Worm (Caenorhabditis elegans) whole organism, midembryonic: Measurements from ENCODE around the gene clec-48.

Experiments used
- flt-1 ChIP-seq: fragments of 200-800 bp; sonication (Bioruptor generic); IDR thresholded peaks from 2 replicates; pipeline ENCODE4 v1.3.6; 2022; ENCODE audit warnings: missing genetic modification characterization, missing compliant biosample characterization
- klf-2 ChIP-seq: fragments of 200-800 bp; sonication (Bioruptor generic); conservative IDR thresholded peaks from 2 replicates; pipeline ENCODE4 v1.3.6; 2022; ENCODE audit warnings: missing genetic modification reagents, missing genetic modification characterization, missing compliant biosample characterization
- ref-1 ChIP-seq: fragments of 200-800 bp; sonication (Bioruptor generic); conservative IDR thresholded peaks from 2 replicates; pipeline ENCODE4 v1.3.6; 2022; ENCODE audit warnings: missing genetic modification reagents, missing genetic modification characterization, missing compliant biosample characterization
- tab-1 ChIP-seq: fragments of 200-800 bp; sonication (Bioruptor generic); IDR thresholded peaks from 2 replicates; pipeline ENCODE4 v1.3.6; 2022; ENCODE audit warnings: missing genetic modification characterization, missing compliant biosample characterization
- ztf-23 ChIP-seq: fragments of 200-800 bp; sonication (Bioruptor generic); IDR thresholded peaks from 2 replicates; pipeline ENCODE4 v1.3.6; 2022; ENCODE audit warnings: missing genetic modification reagents, missing genetic modification characterization, missing compliant biosample characterization
- ztf-29 ChIP-seq: fragments of 200-800 bp; sonication (Bioruptor generic); IDR thresholded peaks from 2 replicates; pipeline ENCODE4 v1.3.6; 2022; ENCODE audit warnings: missing genetic modification reagents, missing genetic modification characterization, missing compliant biosample characterization

- TF ChIP-seq ztf-29 (GFP tag; lab: Robert Waterston, UW) (no peak), ztf-23 (GFP tag; lab: Robert Waterston, UW) (no peak), klf-2 (GFP tag; lab: Robert Waterston, UW) (no peak), flt-1 (no peak), ref-1 (GFP tag; lab: Robert Waterston, UW) (no peak), tab-1 (GFP tag; lab: Robert Waterston, UW) (no peak)
These were observed 13.7 kb downstream of the clec-48 start, which contains the start of gene C14A6.8 for ce11 chrV:18171568-18171967.
